Fruit fly (Drosophila melanogaster) whole organism, embryonic: ENCODE data around the gene Gnmt.

Source experiments
- BtbVII ChIP-seq: fragments of 200-800 bp; sonication (Bioruptor generic); optimal IDR thresholded peaks from 3 replicates; lab custom pipeline; 2017; ENCODE audit warnings: missing biosample characterization, mild to moderate bottlenecking, missing genetic modification characterization
- C15 ChIP-seq: fragments of 200-800 bp; sonication (Bioruptor generic); IDR thresholded peaks from 3 replicates; pipeline ENCODE4 v1.3.6; 2022; ENCODE audit warnings: missing biosample characterization, missing genetic modification characterization
- CG12391 ChIP-seq: fragments of 200-800 bp; sonication (Bioruptor generic); optimal IDR thresholded peaks from 3 replicates; lab custom pipeline; 2018; ENCODE audit warnings: missing biosample characterization, mild to moderate bottlenecking, missing genetic modification characterization, moderate library complexity
- CG13123 ChIP-seq: fragments of 200-800 bp; sonication (Bioruptor generic); optimal IDR thresholded peaks from 2 replicates; lab custom pipeline; 2016; ENCODE audit warnings: missing biosample characterization, missing genetic modification characterization
- CG13296 ChIP-seq: fragments of 200-800 bp; sonication (Bioruptor generic); optimal IDR thresholded peaks from 3 replicates; lab custom pipeline; 2018; ENCODE audit warnings: missing biosample characterization, mild to moderate bottlenecking, missing genetic modification characterization
- CG16813 ChIP-seq: fragments of 200-800 bp; sonication (Bioruptor generic); IDR thresholded peaks from 3 replicates; pipeline ENCODE4 v1.3.6; 2022; ENCODE audit warnings: missing biosample characterization, missing genetic modification characterization; ENCODE audit not compliant: partially characterized antibody
- CG17186 ChIP-seq: fragments of 200-800 bp; sonication (Bioruptor generic); optimal IDR thresholded peaks from 3 replicates; lab custom pipeline; 2017; ENCODE audit warnings: missing biosample characterization, missing genetic modification reagents, missing genetic modification characterization
- CG17912 ChIP-seq: fragments of 200-800 bp; sonication (Bioruptor generic); optimal IDR thresholded peaks from 2 replicates; lab custom pipeline; 2018; ENCODE audit warnings: missing biosample characterization, mild to moderate bottlenecking, missing genetic modification characterization
- CG32767 ChIP-seq: fragments of 200-800 bp; sonication (Bioruptor generic); IDR thresholded peaks from 2 replicates; pipeline ENCODE4 v1.3.6; 2022; ENCODE audit warnings: missing biosample characterization, missing genetic modification characterization
- CG34376 ChIP-seq: fragments of 200-800 bp; sonication (Bioruptor generic); optimal IDR thresholded peaks from 2 replicates; lab custom pipeline; 2018; ENCODE audit warnings: missing biosample characterization, mild to moderate bottlenecking, missing genetic modification characterization
- CG43689 ChIP-seq: fragments of 200-800 bp; sonication (Bioruptor generic); IDR thresholded peaks from 2 replicates; pipeline ENCODE4 v1.3.6; 2022; ENCODE audit warnings: missing biosample characterization, missing genetic modification characterization
- CG7372 ChIP-seq: fragments of 200-800 bp; sonication (Bioruptor generic); IDR thresholded peaks from 2 replicates; pipeline ENCODE4 v1.3.6; 2022; ENCODE audit warnings: missing biosample characterization, missing genetic modification characterization
- CG7839 ChIP-seq: fragments of 200-800 bp; sonication (Bioruptor generic); optimal IDR thresholded peaks from 3 replicates; lab custom pipeline; 2018; ENCODE audit warnings: missing biosample characterization, mild to moderate bottlenecking, missing genetic modification characterization, moderate library complexity
- CG9437 ChIP-seq: fragments of 200-800 bp; sonication (Bioruptor generic); optimal IDR thresholded peaks from 2 replicates; lab custom pipeline; 2018; ENCODE audit warnings: missing biosample characterization, mild to moderate bottlenecking, missing genetic modification characterization
- CG9797 ChIP-seq: fragments of 200-800 bp; sonication (Bioruptor generic); optimal IDR thresholded peaks from 3 replicates; lab custom pipeline; 2018; ENCODE audit warnings: missing biosample characterization, mild to moderate bottlenecking, missing genetic modification characterization
- CG9876 ChIP-seq: fragments of 200-800 bp; sonication (Bioruptor generic); optimal IDR thresholded peaks from 2 replicates; lab custom pipeline; 2016; ENCODE audit warnings: missing biosample characterization, missing genetic modification characterization
- Chrac-16 ChIP-seq: fragments of 200-800 bp; sonication (Bioruptor generic); optimal IDR thresholded peaks from 3 replicates; lab custom pipeline; 2016; ENCODE audit warnings: missing biosample characterization, missing genetic modification characterization
- CrebB ChIP-seq: fragments of 200-800 bp; sonication (Bioruptor generic); optimal IDR thresholded peaks from 3 replicates; lab custom pipeline; 2018; ENCODE audit warnings: missing biosample characterization, mild to moderate bottlenecking, missing genetic modification characterization
- Deaf1 ChIP-seq: fragments of 200-800 bp; optimal IDR thresholded peaks from 3 replicates; lab custom pipeline; 2019; ENCODE audit warnings: missing biosample characterization, mild to moderate bottlenecking, missing genetic modification characterization, moderate library complexity
- Elba2 ChIP-seq: fragments of 200-800 bp; sonication (Bioruptor generic); optimal IDR thresholded peaks from 3 replicates; lab custom pipeline; 2016; ENCODE audit warnings: missing biosample characterization, missing genetic modification characterization
- HHEX ChIP-seq: fragments of 200-800 bp; sonication (Bioruptor generic); optimal IDR thresholded peaks from 3 replicates; lab custom pipeline; 2017; ENCODE audit warnings: missing biosample characterization, mild to moderate bottlenecking, missing genetic modification characterization, missing genetic modification reagents
- HLH3B ChIP-seq: fragments of 200-800 bp; sonication (Bioruptor generic); IDR thresholded peaks from 2 replicates; pipeline ENCODE4 v1.3.6; 2022; ENCODE audit warnings: missing biosample characterization, missing genetic modification characterization
- Hr51 ChIP-seq, 2 experiments: fragments of 200-800 bp; sonication (Bioruptor generic); optimal IDR thresholded peaks; 2 replicates in 1 of 2; 3 replicates in 1 of 2; lab custom pipeline; 2016 to 2018; ENCODE audit warnings: missing biosample characterization in 2 of 2, missing genetic modification characterization in 2 of 2, mild to moderate bottlenecking in 1 of 2, moderate library complexity in 1 of 2
- Jarid2 ChIP-seq: fragments of 200-800 bp; sonication (Bioruptor generic); optimal IDR thresholded peaks from 3 replicates; lab custom pipeline; 2017; ENCODE audit warnings: mild to moderate bottlenecking, missing biosample characterization, missing genetic modification reagents, missing genetic modification characterization
- Oli ChIP-seq: fragments of 200-800 bp; sonication (Bioruptor generic); optimal IDR thresholded peaks from 2 replicates; lab custom pipeline; 2018; ENCODE audit warnings: missing biosample characterization, mild to moderate bottlenecking, missing genetic modification characterization, moderate library complexity
- Rfx ChIP-seq: fragments of 200-800 bp; sonication (Bioruptor generic); IDR thresholded peaks from 2 replicates; pipeline ENCODE4 v1.3.6; 2022; ENCODE audit warnings: missing biosample characterization, missing genetic modification characterization
- Stat92E ChIP-seq, 3 experiments: fragments of >200 bp in 2 of 3; fragments of 200-800 bp in 1 of 3; sonication (Bioruptor generic) in 1 of 3; optimal IDR thresholded peaks; 2 replicates each; lab custom pipeline; 2017 to 2019; ENCODE audit warnings: missing biosample characterization in 3 of 3, missing genetic modification characterization in 3 of 3, mild to moderate bottlenecking in 1 of 3, moderate library complexity in 1 of 3
- YL-1 ChIP-seq: fragments of 200-800 bp; sonication (Bioruptor generic); optimal IDR thresholded peaks from 3 replicates; lab custom pipeline; 2017; ENCODE audit warnings: missing biosample characterization, mild to moderate bottlenecking, missing genetic modification characterization
- ase ChIP-seq: fragments of 200-800 bp; sonication (Bioruptor generic); IDR thresholded peaks from 3 replicates; pipeline ENCODE4 v1.3.6; 2022; ENCODE audit warnings: missing biosample characterization, missing genetic modification characterization
- bab2 ChIP-seq: fragments of 200-800 bp; sonication (Bioruptor generic); optimal IDR thresholded peaks from 2 replicates; lab custom pipeline; 2016; ENCODE audit warnings: missing biosample characterization, missing genetic modification characterization
- btn ChIP-seq: fragments of 200-800 bp; sonication (Bioruptor generic); optimal IDR thresholded peaks from 2 replicates; lab custom pipeline; 2016; ENCODE audit warnings: missing biosample characterization, missing genetic modification characterization
- cato ChIP-seq: fragments of 200-800 bp; sonication (Bioruptor generic); optimal IDR thresholded peaks from 2 replicates; lab custom pipeline; 2016; ENCODE audit warnings: missing biosample characterization, missing genetic modification characterization, borderline replicate concordance
- chm ChIP-seq: fragments of 200-800 bp; sonication (Bioruptor generic); IDR thresholded peaks from 2 replicates; pipeline ENCODE4 v1.3.6; 2022; ENCODE audit warnings: missing biosample characterization, missing genetic modification characterization
- eve ChIP-seq, 2 experiments: fragments of >200 bp; optimal IDR thresholded peaks; 2 replicates each; lab custom pipeline; 2017; ENCODE audit warnings: missing biosample characterization in 2 of 2, missing genetic modification characterization in 2 of 2
- exex ChIP-seq: fragments of 200-800 bp; sonication (Bioruptor generic); optimal IDR thresholded peaks from 4 replicates; lab custom pipeline; 2018; ENCODE audit warnings: missing biosample characterization, mild to moderate bottlenecking, missing genetic modification characterization, moderate library complexity
- eyg ChIP-seq: fragments of 200-800 bp; sonication (Bioruptor generic); optimal IDR thresholded peaks from 3 replicates; lab custom pipeline; 2016; ENCODE audit warnings: missing biosample characterization, missing genetic modification characterization
- fd96Cb ChIP-seq: fragments of 200-800 bp; sonication (Bioruptor generic); optimal IDR thresholded peaks from 2 replicates; lab custom pipeline; 2018; ENCODE audit warnings: missing biosample characterization, mild to moderate bottlenecking, missing genetic modification characterization, moderate library complexity
- gcm2 ChIP-seq: fragments of 200-800 bp; sonication (Bioruptor generic); optimal IDR thresholded peaks from 2 replicates; lab custom pipeline; 2016; ENCODE audit warnings: missing biosample characterization, missing genetic modification characterization
- gfzf ChIP-seq: fragments of 200-800 bp; sonication (Bioruptor generic); optimal IDR thresholded peaks from 2 replicates; lab custom pipeline; 2016; ENCODE audit warnings: missing biosample characterization, mild to moderate bottlenecking, missing genetic modification characterization, moderate library complexity
- gsb ChIP-seq: fragments of 200-800 bp; sonication (Bioruptor generic); IDR thresholded peaks from 2 replicates; pipeline ENCODE4 v1.3.6; 2022; ENCODE audit warnings: missing biosample characterization, missing genetic modification characterization
- inv ChIP-seq: fragments of 200-800 bp; sonication (Bioruptor generic); IDR thresholded peaks from 2 replicates; pipeline ENCODE4 v1.3.6; 2022; ENCODE audit warnings: missing biosample characterization, missing genetic modification characterization; ENCODE audit not compliant: partially characterized antibody
- jigr1 ChIP-seq: fragments of 200-800 bp; sonication (Bioruptor generic); IDR thresholded peaks from 3 replicates; pipeline ENCODE4 v1.3.6; 2022; ENCODE audit warnings: missing biosample characterization, missing genetic modification characterization
- ken ChIP-seq: fragments of 200-800 bp; sonication (Bioruptor generic); IDR thresholded peaks from 3 replicates; pipeline ENCODE4 v1.3.6; 2022; ENCODE audit warnings: missing biosample characterization, missing genetic modification characterization
- pnt ChIP-seq: fragments of 200-800 bp; sonication (Bioruptor generic); optimal IDR thresholded peaks from 3 replicates; lab custom pipeline; 2016; ENCODE audit warnings: missing biosample characterization, missing genetic modification characterization
- pum ChIP-seq: fragments of 200-800 bp; sonication (Bioruptor generic); optimal IDR thresholded peaks from 2 replicates; lab custom pipeline; 2016; ENCODE audit warnings: missing biosample characterization, missing genetic modification characterization
- sens ChIP-seq: fragments of 200-800 bp; sonication (Bioruptor generic); peaks from one replicate; lab custom pipeline; 2016; ENCODE audit warnings: missing biosample characterization, missing genetic modification characterization
- sens-2 ChIP-seq: fragments of 200-800 bp; sonication (Bioruptor generic); IDR thresholded peaks from 2 replicates; pipeline ENCODE4 v1.3.6; 2022; ENCODE audit warnings: missing biosample characterization, missing genetic modification characterization
- slbo ChIP-seq: fragments of 200-800 bp; sonication (Bioruptor generic); IDR thresholded peaks from 2 replicates; pipeline ENCODE4 v1.3.6; 2022; ENCODE audit warnings: missing biosample characterization, missing genetic modification characterization
- sug ChIP-seq: fragments of 200-800 bp; optimal IDR thresholded peaks from 2 replicates; lab custom pipeline; 2019; ENCODE audit warnings: missing biosample characterization, mild to moderate bottlenecking, missing genetic modification characterization, moderate library complexity
- zfh2 ChIP-seq: fragments of 200-800 bp; sonication (Bioruptor generic); optimal IDR thresholded peaks from 2 replicates; lab custom pipeline; 2016; ENCODE audit warnings: missing biosample characterization, missing genetic modification characterization

Gnmt gene

DNA sequence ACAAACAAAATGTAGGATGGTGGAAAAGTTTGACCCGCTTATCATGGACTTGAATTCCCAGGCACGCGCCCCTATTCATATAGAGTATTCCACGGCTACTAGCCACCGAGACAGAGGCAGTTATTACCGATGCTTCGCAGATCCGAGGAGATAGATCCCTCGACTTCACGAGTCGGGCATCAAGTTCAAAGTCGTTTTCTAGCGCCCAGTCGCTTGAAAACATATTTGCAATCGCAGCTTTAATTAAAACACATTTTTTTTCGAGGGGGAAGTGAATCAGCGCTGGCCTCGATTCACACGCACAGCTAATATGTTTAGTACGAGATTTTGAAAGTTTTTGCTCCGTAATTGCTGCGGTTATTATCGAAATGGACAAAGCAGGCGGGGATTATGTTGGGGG is 40.8 kb downstream of the Gnmt start (continued):
- TF ChIP-seq Jarid2 (GFP tag; lab: Kevin White, UChicago) (no peak), gsb (no peak), gcm2 (GFP tag; lab: Kevin White, UChicago) (no peak), exex (tag; lab: Kevin White, UChicago) (no peak)
- TF ChIP-seq, all 482 proteins: peak for 6

DNA sequence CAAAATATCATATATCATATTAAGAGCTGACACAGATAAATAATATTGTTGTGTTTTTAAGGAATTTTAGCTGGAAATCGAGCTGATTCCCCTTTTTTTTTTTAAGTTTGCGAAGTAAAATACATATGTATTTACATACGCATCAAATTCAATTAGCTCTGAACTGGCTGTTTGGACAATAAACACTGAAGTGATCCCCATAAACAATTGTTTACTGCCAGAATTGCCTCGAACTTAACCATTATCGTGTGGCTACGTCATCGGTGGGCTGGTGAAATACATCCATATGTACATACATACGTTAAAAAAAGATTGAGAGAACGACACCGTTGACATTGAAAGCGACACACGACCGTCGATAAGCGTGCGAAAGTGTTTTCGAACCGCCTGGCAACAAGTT is 41.8 kb downstream of the Gnmt start:
- TF ChIP-seq jigr1 (GFP tag; lab: Robert Waterston, UW) = no peak
- TF ChIP-seq eyg (GFP tag; lab: Kevin White, UChicago) = no peak
- TF ChIP-seq Elba2 (GFP tag; lab: Kevin White, UChicago) = no peak
- TF ChIP-seq zfh2 = no peak
- no peak for TF ChIP-seq Stat92E (GFP tag; optimal IDR thresholded peaks at IDR 0.05; lab: Kevin White, UChicago)
- TF ChIP-seq HHEX (GFP tag; lab: Kevin White, UChicago) = no peak
- no peak for TF ChIP-seq sens-2
- TF ChIP-seq ase (GFP tag; lab: Robert Waterston, UW) = no peak
- TF ChIP-seq CG7839 (tag; lab: Kevin White, UChicago) = no peak
- TF ChIP-seq CG13123 (GFP tag; lab: Kevin White, UChicago) = no peak
- TF ChIP-seq CG17186 (GFP tag; lab: Kevin White, UChicago) = no peak
- no peak for TF ChIP-seq btn
- peak; percentile 69 for TF ChIP-seq BtbVII (GFP tag; lab: Kevin White, UChicago)
- no peak for TF ChIP-seq chm
- TF ChIP-seq Oli = no peak
- TF ChIP-seq HLH3B = no peak
- TF ChIP-seq CG12391 (tag; lab: Kevin White, UChicago) = no peak
- TF ChIP-seq fd96Cb (tag; lab: Kevin White, UChicago) = no peak
- TF ChIP-seq CG9437 = no peak
- no peak for TF ChIP-seq eve (GFP tag; optimal IDR thresholded peaks at IDR 0.05; lab: Kevin White, UChicago)
- no peak for TF ChIP-seq ken (GFP tag; lab: Robert Waterston, UW)
- TF ChIP-seq CG7372 (GFP tag; lab: Robert Waterston, UW) = no peak
- TF ChIP-seq CG34376 (GFP tag; lab: Kevin White, UChicago) = peak; percentile 70
- no peak for TF ChIP-seq bab2 (GFP tag; lab: Kevin White, UChicago)
- TF ChIP-seq CG43689 (GFP tag; lab: Robert Waterston, UW) = no peak
- TF ChIP-seq Chrac-16 (GFP tag; lab: Kevin White, UChicago) = no peak
- peak; percentile 47 for TF ChIP-seq sens (GFP tag; lab: Kevin White, UChicago)
- no peak for TF ChIP-seq Hr51 (GFP tag; optimal IDR thresholded peaks at IDR 0.05; lab: Kevin White, UChicago)
- no peak for TF ChIP-seq CG9876
- TF ChIP-seq C15 = no peak
- no peak for TF ChIP-seq pnt
- no peak for TF ChIP-seq CG32767 (GFP tag; lab: Robert Waterston, UW)
- TF ChIP-seq CG17912 (GFP tag; lab: Kevin White, UChicago) = no peak
- TF ChIP-seq slbo (GFP tag; lab: Robert Waterston, UW) = no peak
- peak; percentile 74 for TF ChIP-seq CG13296 (GFP tag; lab: Kevin White, UChicago)
- no peak for TF ChIP-seq cato (GFP tag; lab: Kevin White, UChicago)
- TF ChIP-seq pum (GFP tag; lab: Kevin White, UChicago) = no peak
- TF ChIP-seq CG16813 (GFP tag; lab: Robert Waterston, UW) = no peak
- TF ChIP-seq CG9797 (GFP tag; lab: Kevin White, UChicago) = no peak
- peak; percentile 1 for TF ChIP-seq CrebB (tag; lab: Kevin White, UChicago)
- TF ChIP-seq Rfx (GFP tag; lab: Robert Waterston, UW) = peak; percentile 23; the same call in 1 of the 2 replicates
- TF ChIP-seq gfzf (GFP tag; lab: Kevin White, UChicago) = no peak
- no peak for TF ChIP-seq Deaf1
- TF ChIP-seq sug (tag; lab: Kevin White, UChicago) = peak; percentile 43
- no peak for TF ChIP-seq inv (GFP tag; lab: Robert Waterston, UW)
- no peak for TF ChIP-seq YL-1 (GFP tag; lab: Kevin White, UChicago)
